Fruit fly (Drosophila melanogaster): ENCODE measurements around the gene Tim17b1.
A peak's percentile ranks its signal among the peaks of the same experiment; 100 is the strongest.

DNA sequence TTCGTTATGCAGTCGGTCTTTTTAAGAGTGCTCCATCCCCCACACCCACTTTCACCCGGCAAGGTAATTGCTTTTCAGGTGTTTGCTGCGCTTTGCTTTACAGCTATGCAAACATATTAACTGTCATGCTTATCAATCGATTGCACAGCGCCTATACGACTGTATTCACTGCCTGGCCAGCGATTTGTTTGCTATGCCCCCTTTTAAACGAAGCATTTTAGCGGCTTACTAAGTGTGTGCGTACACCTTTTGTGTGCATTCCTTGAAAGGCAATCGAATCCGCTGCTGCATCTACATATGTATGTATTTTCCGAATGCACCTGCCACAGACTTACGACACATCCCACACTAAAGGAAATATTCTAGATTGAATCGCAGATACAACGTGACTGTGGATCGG lies 12.0 kb upstream of the Tim17b1 start:
- TF ChIP-seq CG11902 (GFP tag; optimal IDR thresholded peaks at IDR 0.05) (no peak), net (GFP tag; optimal IDR thresholded peaks at IDR 0.05) (no peak), CG10669 (GFP tag; optimal IDR thresholded peaks at IDR 0.05) (no peak), Sox102F (GFP tag; optimal IDR thresholded peaks at IDR 0.05) (no peak), cyc (GFP tag; optimal IDR thresholded peaks at IDR 0.05) (no peak), CG6276 (GFP tag; optimal IDR thresholded peaks at IDR 0.05) (no peak), CG32006 (GFP tag; optimal IDR thresholded peaks at IDR 0.05) (no peak), svp (GFP tag) (peak; percentile 63), spab (GFP tag; optimal IDR thresholded peaks at IDR 0.05) (no peak), CG11762 (GFP tag; optimal IDR thresholded peaks at IDR 0.05; ENCODE audit: insufficient read depth) (no peak), Hr39 (GFP tag; optimal IDR thresholded peaks at IDR 0.05) (no peak), vri (GFP tag; optimal IDR thresholded peaks at IDR 0.05) (no peak), CG6854 (GFP tag; optimal IDR thresholded peaks at IDR 0.05) (no peak)
